Fruit fly (Drosophila melanogaster) whole organism, larva: ENCODE measurements around the gene CG14221.

Experiments used
- noc ChIP-seq: fragments of 200-800 bp; sonication (Bioruptor generic); optimal IDR thresholded peaks from 3 replicates; lab custom pipeline; 2019; ENCODE audit warnings: missing biosample characterization, mild to moderate bottlenecking, missing genetic modification characterization, moderate library complexity

The CG14221 gene

DNA sequence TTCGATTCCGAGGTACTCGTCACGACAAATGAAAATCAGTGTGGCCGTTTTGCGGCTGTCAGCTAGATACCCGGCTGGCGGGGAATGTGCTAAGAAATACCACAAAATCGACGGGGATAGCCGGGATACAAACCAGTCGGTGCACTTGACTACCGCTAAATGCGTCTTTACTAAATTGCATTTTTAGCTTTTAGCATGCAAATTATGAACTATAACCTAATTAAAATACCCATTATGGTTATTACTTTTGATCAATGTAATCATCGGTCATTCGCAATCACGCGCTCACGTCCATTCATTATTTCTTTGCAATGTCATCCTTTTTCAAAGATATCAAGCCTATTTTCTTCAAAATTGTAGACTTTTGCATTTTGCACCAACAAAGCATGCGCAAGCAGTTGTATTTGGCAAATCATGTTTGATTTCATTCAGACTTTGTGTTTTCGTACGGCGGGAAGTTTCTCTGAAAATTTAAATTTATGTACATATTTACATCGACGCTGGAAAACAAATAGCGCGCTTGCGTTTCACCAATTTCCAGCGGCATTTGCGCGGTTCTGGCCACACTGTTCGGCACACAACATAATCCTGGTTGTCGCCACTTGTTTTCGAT is 17.4 kb upstream of the CG14221 start, which contains the start of gene Rcd-1:
Rcd-1 (plus strand) TSS at position 440 of the 613 bp plus-strand sequence.
- no peak for TF ChIP-seq noc (tag; lab: Kevin White, UChicago)

DNA sequence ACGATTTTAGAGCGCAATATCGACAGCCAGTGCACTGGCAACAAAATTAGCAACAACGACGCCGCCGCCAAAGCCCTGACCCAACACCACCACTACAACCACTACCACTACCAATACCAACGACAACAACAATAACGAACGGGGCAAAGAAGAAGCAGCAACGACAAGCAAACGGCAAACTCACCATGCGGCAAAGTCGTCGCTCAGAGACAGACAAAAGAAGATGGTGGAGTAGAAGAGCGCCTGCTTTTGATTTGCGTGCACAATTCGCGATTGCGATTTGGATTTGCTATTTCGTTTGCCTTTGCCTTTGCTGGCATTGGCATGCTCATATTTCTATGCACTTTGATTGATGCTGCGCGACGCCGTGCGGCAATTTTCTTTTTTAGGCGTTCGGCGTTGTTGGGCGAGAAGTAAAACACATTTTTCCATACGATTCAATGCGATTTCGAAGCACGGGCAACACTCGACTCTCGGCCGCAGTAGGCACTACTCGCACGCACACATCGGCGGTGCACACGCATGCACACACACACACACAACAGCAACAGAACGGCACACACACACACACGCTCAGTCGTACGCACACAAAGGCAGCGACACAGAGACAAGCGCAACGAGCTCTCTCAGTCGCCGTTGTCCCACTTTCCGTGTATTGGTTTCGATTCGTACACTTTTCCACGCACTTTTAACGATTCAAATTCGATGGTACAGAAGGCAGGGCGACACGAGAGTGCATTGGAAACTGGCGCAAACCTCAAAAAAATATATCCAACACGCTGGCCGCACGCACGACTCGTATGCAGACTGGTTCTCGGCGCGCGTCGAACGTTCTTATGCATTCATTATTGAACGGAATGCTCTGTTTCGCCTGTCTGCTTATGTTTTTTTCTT is 16.6 kb upstream of the CG14221 start:
- no peak for TF ChIP-seq noc (tag; lab: Kevin White, UChicago)

DNA sequence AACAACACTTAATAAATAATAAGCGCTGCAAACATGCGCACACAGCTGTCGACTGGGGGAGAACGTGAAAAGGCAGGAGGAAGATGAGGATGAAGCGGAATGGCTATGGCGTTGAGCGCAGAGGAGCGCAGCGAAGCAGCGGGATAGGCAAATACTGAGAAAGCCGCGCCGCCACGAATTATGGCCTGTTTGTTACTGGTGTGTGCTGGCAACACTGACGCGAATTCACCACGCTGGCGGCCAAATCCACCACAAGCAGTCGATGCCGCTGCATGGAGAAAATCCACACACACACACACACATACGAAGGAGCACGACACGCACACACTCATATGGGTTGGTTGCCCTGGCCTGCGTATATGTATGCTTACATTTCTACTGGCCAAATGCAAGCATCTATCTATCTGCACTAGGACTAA is 16.0 kb upstream of the CG14221 start:
- TF ChIP-seq noc (tag; lab: Kevin White, UChicago) = no peak

DNA sequence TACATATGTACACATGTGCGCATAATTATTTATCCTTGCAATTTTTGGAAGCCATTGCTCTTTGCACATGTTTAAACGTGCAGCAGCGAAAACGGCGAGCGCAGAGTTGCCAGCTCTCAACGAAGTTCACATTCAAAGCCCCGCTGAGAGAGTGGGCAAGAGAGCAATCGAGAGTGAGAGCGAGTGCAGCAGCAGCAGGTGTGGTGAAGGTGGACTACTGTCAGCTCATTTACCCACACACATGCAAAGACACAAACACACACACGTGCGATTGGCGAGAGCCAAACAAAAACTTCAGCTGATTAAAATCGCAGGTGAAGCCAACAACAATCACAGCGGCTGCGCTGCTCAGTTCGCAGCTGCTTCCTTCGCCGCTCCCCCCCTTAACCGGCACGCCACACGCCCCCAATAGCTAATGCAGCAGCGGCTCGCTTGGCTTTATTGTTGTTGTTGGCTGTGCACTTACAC is 10.4 kb upstream of the CG14221 start:
- no peak for TF ChIP-seq noc (tag; lab: Kevin White, UChicago)

DNA sequence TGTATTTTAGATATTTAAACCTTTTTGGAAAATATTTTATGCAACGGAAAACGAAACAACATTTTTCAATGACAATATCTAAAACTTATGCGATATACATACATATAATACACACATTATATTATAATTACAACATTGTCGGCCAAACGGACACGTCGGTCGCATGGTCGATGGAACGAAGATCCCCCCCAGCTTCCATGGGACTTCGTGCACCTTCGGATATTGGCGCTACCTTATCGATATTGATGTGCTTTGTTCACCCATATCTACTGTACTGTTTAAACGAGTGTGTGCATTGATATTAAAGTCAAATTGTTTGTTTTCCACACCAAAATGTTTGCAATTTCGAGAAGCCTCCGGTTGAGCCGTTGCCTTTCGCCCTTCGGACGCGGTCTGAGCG is 4.4 kb upstream of the CG14221 start, which contains the start of gene CG14212:
CG14212 (plus strand) TSS at position 301 of the 400 bp plus-strand sequence.
- no peak for TF ChIP-seq noc (tag; lab: Kevin White, UChicago)

DNA sequence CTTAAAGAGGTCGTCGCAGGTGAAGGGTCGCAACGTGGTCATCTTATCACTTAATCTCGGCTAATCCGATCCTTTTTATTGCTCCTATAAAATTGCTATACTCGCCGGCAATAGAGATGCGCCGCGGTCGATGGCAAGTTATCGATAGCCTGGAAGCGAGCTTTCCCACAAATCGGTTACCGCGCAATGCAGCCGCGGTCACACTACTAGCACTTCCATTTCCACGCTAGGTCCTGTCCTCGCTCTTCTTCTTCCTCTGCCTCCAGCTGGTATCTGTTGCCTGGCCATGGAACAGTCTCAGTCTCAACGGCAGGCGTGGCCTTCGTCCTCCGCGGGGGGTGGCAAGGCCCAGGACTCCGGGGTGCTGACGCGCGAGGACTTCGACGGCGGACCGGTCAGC is 1.9 kb upstream of the CG14221 start, which contains the start of the genes Naa20A and MKP-4:
Naa20A (minus strand) TSS at position 151 of the 400 bp plus-strand sequence.
MKP-4 (plus strand) TSS at position 191 of the 400 bp plus-strand sequence.
- no peak for TF ChIP-seq noc (tag; lab: Kevin White, UChicago)

DNA sequence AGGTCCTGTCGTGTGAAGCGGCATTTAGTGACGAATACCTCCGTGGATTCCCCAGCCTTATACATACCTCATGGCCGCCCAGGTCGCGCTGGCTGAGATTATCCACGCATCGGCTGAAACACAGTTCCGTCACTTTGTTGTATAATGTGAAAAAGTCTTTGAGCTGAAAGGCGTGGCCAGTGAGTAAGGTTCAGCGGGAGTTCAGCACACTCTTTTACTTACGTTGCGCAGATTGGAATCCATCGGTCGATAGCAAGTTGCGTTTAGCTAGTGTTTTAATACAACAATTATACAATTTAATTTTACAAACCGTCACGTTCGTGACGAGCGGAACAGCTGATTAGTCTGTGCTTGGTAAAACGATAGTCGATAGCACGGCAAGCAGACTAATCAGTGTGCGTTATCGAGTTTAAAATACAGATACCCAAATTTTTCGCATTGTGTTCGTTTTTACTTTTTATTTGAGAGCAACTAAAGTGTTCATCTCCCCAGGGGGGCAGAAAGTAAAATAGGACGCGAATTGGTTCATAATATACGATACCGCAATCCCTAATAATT is 2.8 kb downstream of the CG14221 start, which contains the start of the genes Pstk and Tim9b:
Pstk (minus strand) TSS at position 355 of the 558 bp plus-strand sequence.
Tim9b (minus strand) TSS at position 355 of the 558 bp plus-strand sequence.
- no peak for TF ChIP-seq noc (tag; lab: Kevin White, UChicago)

DNA sequence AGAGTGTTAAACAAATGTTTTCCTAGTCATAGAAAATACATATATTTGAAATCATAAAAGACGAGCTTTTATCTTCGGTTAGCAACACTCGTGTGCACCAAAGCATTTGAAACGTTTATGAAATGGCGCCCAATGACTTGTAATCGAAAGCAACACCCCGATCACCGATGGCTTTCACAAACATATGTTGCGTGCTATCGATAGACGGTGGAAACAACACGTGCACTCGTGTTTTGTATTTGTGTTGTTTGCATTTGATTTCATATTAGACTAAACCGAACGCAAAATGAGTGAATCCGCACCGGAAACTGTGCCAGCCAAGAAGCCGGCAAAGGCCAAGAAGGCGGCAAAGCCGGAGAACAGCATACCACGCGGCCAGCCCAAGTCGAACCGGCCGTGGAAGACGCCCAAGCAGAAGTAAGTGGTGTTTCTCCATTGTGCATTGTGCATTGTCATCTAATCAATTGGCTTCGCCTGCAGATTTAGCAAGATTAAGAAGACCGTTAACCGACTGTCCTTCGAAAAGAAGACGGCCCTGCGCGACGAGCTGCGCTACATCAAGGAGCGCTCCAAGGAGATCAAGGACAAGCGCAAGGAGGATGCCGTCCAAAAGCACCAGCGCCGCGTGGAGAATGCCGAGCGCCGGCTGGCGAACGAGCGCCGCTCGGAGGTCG is 4.9 kb downstream of the CG14221 start, which contains the start of gene CG14210:
CG14210 (plus strand) TSS at position 207 of the 674 bp plus-strand sequence.
- no peak for TF ChIP-seq noc (tag; lab: Kevin White, UChicago)

DNA sequence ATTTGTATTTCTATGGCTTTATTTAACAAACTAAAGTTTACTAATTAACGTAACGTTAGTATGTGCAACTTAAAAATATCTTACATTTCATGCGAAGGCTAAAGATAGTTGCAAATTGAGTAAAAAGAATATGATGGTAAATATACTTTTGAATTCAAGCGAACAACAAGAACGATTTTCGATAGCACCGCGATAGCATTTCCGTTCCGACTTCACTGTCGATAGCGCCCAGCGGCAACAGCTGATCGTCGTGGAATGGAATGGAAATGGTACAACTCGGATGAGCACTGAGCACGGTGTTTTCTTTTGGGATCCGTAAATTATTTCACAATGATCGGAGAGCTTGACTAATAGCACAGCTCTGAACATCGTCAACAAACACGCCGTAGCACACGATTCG is 7.6 kb downstream of the CG14221 start:
- no peak for TF ChIP-seq noc (tag; lab: Kevin White, UChicago)

DNA sequence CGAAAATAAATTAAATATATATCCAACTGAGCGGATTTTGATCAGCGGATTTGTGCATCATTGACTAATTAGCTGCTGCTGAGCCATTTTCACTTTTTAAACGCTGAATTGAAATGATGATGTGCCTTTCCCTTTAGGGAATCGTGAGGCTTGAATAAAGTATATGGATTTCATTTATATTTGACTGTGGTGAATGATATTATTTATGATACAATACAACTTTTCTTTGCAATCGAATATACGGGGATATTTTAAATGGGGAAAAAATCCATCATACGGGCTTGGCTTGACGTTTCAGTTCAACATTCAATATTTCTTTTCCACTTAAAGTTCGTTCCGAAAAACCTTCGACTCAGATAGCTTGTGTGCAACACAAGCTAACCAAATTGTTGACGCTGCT is 9.8 kb downstream of the CG14221 start, which contains the start of the genes Shawn and Tyler:
Shawn (plus strand) TSS at position 301 of the 400 bp plus-strand sequence.
Tyler (plus strand) TSS at position 301 of the 400 bp plus-strand sequence.
- no peak for TF ChIP-seq noc (tag; lab: Kevin White, UChicago)

DNA sequence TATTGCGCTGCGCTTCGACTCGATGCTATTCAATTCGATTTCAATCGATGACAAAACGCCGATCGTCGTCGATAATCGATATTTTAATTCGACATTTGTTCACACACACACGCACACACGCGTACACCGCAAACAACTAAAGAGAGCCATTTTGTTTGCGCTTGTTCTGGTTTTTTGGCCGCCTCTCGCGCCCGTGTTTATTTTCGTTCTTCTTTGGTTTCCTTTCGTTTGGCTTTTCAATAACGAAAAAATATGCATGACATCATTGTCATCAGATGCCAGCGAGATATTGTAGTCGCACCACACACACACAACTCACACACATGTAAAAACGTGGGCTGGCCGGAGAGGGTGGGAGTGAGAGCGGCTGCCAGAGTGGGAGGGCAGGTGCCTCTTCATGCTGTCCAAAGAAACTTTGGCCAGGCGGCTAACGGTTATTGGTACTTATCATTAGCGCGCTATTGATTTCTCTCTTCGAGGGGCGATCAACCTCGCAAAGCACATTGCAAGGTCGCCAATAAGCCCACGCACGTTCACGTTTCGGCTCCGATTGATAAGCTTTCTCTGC is 12.9 kb downstream of the CG14221 start:
- TF ChIP-seq noc (tag; lab: Kevin White, UChicago) = peak; percentile 57

DNA sequence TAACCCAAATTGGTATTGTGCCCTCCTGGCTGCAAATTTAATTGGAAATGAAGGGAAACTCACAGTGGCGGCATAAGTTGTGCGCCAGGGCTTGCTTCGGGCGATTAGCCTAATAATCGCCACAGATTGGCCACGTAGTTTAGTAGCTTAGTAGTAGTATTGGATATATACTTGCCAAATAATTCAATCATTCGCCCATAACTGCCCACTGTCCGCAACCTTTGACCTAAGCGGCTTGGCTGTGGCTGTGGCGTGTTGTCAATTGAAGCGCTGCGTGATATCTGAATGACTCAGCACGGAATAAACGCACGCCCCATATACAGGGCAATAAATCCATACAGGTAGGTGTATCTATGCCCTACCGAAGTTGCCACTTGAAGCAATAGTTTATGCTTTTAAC is 14.1 kb downstream of the CG14221 start:
- no peak for TF ChIP-seq noc (tag; lab: Kevin White, UChicago)

DNA sequence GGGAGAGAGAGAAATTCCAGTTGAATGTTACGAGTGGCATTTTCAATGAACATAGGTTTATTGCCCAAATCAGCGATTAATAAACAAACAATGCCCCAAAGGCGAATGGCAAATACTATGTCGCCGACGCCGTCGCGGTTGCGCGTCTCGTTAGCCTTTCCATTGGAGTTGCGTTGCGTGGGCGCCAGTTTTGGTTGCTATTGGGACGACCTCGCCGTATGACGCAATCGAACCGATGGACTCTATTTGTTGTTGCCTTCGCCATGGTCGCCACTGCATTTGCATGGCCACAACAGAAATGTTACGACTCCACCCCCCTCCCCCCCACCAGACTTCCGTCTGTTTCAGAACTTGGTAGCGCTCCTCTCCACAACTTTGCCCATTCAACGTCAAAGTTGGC is 14.5 kb downstream of the CG14221 start:
- no peak for TF ChIP-seq noc (tag; lab: Kevin White, UChicago)

DNA sequence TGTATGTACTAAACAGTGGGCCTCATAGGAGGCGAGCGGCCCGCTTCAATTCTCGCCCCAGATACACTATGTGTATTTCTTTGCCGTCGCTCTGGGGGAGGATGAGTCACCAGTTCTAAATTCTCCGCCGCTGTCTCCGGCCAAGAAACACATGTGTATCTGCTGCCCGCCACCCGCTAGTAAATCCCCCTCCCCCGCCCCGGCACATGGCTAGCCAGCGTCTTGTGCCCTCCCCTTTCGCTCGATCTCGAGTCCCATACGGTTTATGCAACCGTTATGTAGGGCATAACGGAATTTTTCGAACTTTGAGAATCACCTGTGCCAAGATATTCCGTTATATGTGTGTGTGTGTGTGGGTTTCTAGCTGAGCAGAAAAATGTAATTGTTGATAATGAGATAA is 15.1 kb downstream of the CG14221 start:
- no peak for TF ChIP-seq noc (tag; lab: Kevin White, UChicago)
